Fruit fly (Drosophila melanogaster): ENCODE measurements around the gene SMC1.

SMC1 gene

dm6 chr3R:24050690-24051440 is 7.2 kb upstream of the SMC1 start, which contains the start of the genes Atg6 and Pisd (continued):
- TF ChIP-seq dac (GFP tag; optimal IDR thresholded peaks at IDR 0.05), result no peak
- no peak for TF ChIP-seq Smox (GFP tag; optimal IDR thresholded peaks at IDR 0.05)
- no peak for TF ChIP-seq acj6 (GFP tag; optimal IDR thresholded peaks at IDR 0.05)
- no peak for TF ChIP-seq Sox15 (GFP tag; optimal IDR thresholded peaks at IDR 0.05)
- peak; percentile 20 for TF ChIP-seq Hr39 (GFP tag; optimal IDR thresholded peaks at IDR 0.05)
- TF ChIP-seq CG34406 (GFP tag; optimal IDR thresholded peaks at IDR 0.05), result no peak
- TF ChIP-seq CG6792 (GFP tag; optimal IDR thresholded peaks at IDR 0.05), result no peak
- TF ChIP-seq Eip93F (GFP tag; optimal IDR thresholded peaks at IDR 0.05), result no peak
- TF ChIP-seq esn (GFP tag; optimal IDR thresholded peaks at IDR 0.05), result peak; percentile 43
- TF ChIP-seq OdsH (GFP tag; optimal IDR thresholded peaks at IDR 0.05), result no peak
- TF ChIP-seq CG3032 (tag; optimal IDR thresholded peaks at IDR 0.05), result no peak
- TF ChIP-seq Lpt (GFP tag; optimal IDR thresholded peaks at IDR 0.05), result no peak
- TF ChIP-seq CG1621 (tag; optimal IDR thresholded peaks at IDR 0.05), result peak; percentile 68
- no peak for TF ChIP-seq Hr38 (GFP tag; optimal IDR thresholded peaks at IDR 0.05)
- TF ChIP-seq lz (GFP tag; optimal IDR thresholded peaks at IDR 0.05), result no peak
- TF ChIP-seq CG31627 (GFP tag; optimal IDR thresholded peaks at IDR 0.05), result peak; percentile 15
- peak; percentile 60 for TF ChIP-seq Eip78C (GFP tag)
- TF ChIP-seq Blimp-1 (GFP tag; optimal IDR thresholded peaks at IDR 0.05), result no peak
- no peak for TF ChIP-seq CG9139 (GFP tag; optimal IDR thresholded peaks at IDR 0.05)
- TF ChIP-seq CG3919 (GFP tag; optimal IDR thresholded peaks at IDR 0.05), result peak; percentile 0
- no peak for TF ChIP-seq Ets96B (tag; optimal IDR thresholded peaks at IDR 0.05)
- no peak for TF ChIP-seq net (GFP tag; optimal IDR thresholded peaks at IDR 0.05)
- no peak for TF ChIP-seq CG10669 (GFP tag; optimal IDR thresholded peaks at IDR 0.05)
- TF ChIP-seq Gug (GFP tag; IDR thresholded peaks at IDR 0.05), result no peak

DNA sequence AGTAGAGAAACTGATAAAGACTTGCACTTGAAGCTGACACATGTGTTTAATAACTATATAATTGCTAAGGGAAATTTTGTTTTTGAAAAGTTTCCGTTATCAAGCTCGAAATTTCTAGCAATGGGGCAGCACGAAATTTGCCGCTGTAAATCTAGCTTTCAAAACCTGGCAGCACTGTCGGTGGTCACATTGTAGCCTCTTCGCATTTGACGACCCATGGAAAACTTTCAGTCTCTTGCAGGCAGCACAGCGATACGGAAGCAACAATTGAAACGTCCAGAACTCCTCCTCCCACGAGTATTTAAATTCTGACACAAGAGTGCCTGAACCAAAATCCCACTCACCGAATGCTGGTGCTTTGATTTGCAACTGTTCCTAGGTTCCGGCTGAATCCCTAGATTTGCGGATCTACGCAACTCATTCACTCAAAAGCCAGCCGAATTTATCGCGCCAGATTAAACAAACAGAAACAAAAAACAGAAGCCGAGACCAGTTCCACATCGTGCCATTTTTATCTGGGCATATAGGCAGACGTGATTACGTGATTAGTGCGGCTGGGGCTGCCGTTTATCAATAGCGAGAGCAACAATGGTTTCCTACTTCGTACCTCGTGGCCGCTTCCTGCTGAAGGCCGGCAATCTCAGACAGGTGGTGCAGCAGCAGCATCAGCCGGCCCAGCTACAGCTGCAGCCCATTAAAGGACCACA is 6.5 kb upstream of the SMC1 start:
- no peak for TF ChIP-seq Hr38 (GFP tag; optimal IDR thresholded peaks at IDR 0.05)
- peak; percentile 24 for TF ChIP-seq fkh (GFP tag; optimal IDR thresholded peaks at IDR 0.05)
- TF ChIP-seq net (GFP tag; optimal IDR thresholded peaks at IDR 0.05), result no peak
- peak in 1 of 2 experiments; percentile 47 for TF ChIP-seq ss (GFP tag; optimal IDR thresholded peaks at IDR 0.05)
- peak; percentile 88 for TF ChIP-seq svp (GFP tag)
- TF ChIP-seq CG8119 (GFP tag; IDR thresholded peaks at IDR 0.05), result 0 out of 3 replicates have a peak, but pooled peaks have one; percentile 21
- peak; percentile 77 for TF ChIP-seq dsx (GFP tag; optimal IDR thresholded peaks at IDR 0.05; ENCODE audit: poor library complexity, severe bottlenecking)
- TF ChIP-seq vri (GFP tag; optimal IDR thresholded peaks at IDR 0.05), result peak; percentile 22
- peak; percentile 52; the same call in 2 of the 3 replicates for TF ChIP-seq CG6163 (GFP tag; IDR thresholded peaks at IDR 0.05)
- TF ChIP-seq CG6808 (GFP tag; optimal IDR thresholded peaks at IDR 0.05), result peak; percentile 65
- TF ChIP-seq eg (GFP tag; IDR thresholded peaks at IDR 0.05), result peak; percentile 36; the same call in 1 of the 3 replicates
- no peak for TF ChIP-seq Sox15 (GFP tag; optimal IDR thresholded peaks at IDR 0.05)
- no peak for TF ChIP-seq CG31627 (GFP tag; optimal IDR thresholded peaks at IDR 0.05)

- TF ChIP-seq vri (GFP tag; optimal IDR thresholded peaks at IDR 0.05) (peak; percentile 55), CG11294 (GFP tag; IDR thresholded peaks at IDR 0.05) (no peak), Hr39 (GFP tag; optimal IDR thresholded peaks at IDR 0.05) (no peak), CG16779 (tag; optimal IDR thresholded peaks at IDR 0.05) (no peak), Eip93F (GFP tag; optimal IDR thresholded peaks at IDR 0.05) (peak; percentile 55), CG11762 (GFP tag; optimal IDR thresholded peaks at IDR 0.05; ENCODE audit: insufficient read depth) (no peak), CG15336 (GFP tag; IDR thresholded peaks at IDR 0.05) (no peak), Sox102F (GFP tag; optimal IDR thresholded peaks at IDR 0.05) (no peak), Hr4 (GFP tag; optimal IDR thresholded peaks at IDR 0.05) (no peak), CG7368 (GFP tag; optimal IDR thresholded peaks at IDR 0.05) (no peak), Eip78C (GFP tag) (no peak), Sox15 (GFP tag; optimal IDR thresholded peaks at IDR 0.05) (no peak), CG8119 (GFP tag; IDR thresholded peaks at IDR 0.05) (no peak), svp (GFP tag) (peak; percentile 99)
Measured at dm6 chr3R:24053506-24054102, 4.5 kb upstream of the SMC1 start.

Data from whole organism, prepupa.